Worm (Caenorhabditis elegans) whole organism, young adult: Measurements from ENCODE around the gene F41G4.8.

Experiments used
- B0035.1 ChIP-seq: sonication (generic microtip); optimal IDR thresholded peaks from 2 replicates; lab custom pipeline; 2016; ENCODE audit warnings: missing genetic modification characterization, mild to moderate bottlenecking, missing compliant biosample characterization, missing genotype, missing genetic modification reagents
- F49E8.2 ChIP-seq: sonication (generic microtip); optimal IDR thresholded peaks from 3 replicates; lab custom pipeline; 2017; ENCODE audit warnings: missing genetic modification characterization, mild to moderate bottlenecking, missing compliant biosample characterization, antibody characterized with exemption, moderate library complexity; ENCODE audit not compliant: insufficient read depth
- F52B5.7 ChIP-seq: sonication (generic microtip); optimal IDR thresholded peaks from 2 replicates; lab custom pipeline; 2016; ENCODE audit warnings: mild to moderate bottlenecking, missing genetic modification characterization, missing compliant biosample characterization
- K11D2.4 ChIP-seq: fragments of 200-800 bp; sonication (Bioruptor generic); IDR thresholded peaks from 2 replicates; pipeline ENCODE4 v1.3.6; 2022; ENCODE audit warnings: missing genetic modification reagents, missing genetic modification characterization, missing compliant biosample characterization
- K12H6.12 ChIP-seq: fragments of 200-800 bp; sonication (Bioruptor generic); optimal IDR thresholded peaks from 2 replicates; lab custom pipeline; 2018; ENCODE audit warnings: mild to moderate bottlenecking, missing genetic modification characterization, missing compliant biosample characterization
- T07F8.4 ChIP-seq: sonication (generic microtip); optimal IDR thresholded peaks from 2 replicates; lab custom pipeline; 2016; ENCODE audit warnings: mild to moderate bottlenecking, missing genetic modification characterization, moderate library complexity, missing compliant biosample characterization
- Y53G8AR.9 ChIP-seq: fragments of 200-800 bp; sonication (Bioruptor generic); conservative IDR thresholded peaks from 2 replicates; pipeline ENCODE4 v1.3.6; 2022; ENCODE audit warnings: missing genetic modification reagents, missing genetic modification characterization, missing compliant biosample characterization
- Y56A3A.18 ChIP-seq: fragments of 200-800 bp; sonication (Bioruptor generic); IDR thresholded peaks from 2 replicates; pipeline ENCODE4 v1.3.6; 2022; ENCODE audit warnings: missing genetic modification reagents, missing genetic modification characterization, missing compliant biosample characterization
- Y95B8A.8 ChIP-seq: fragments of 200-800 bp; sonication (Bioruptor generic); IDR thresholded peaks from 2 replicates; pipeline ENCODE4 v1.3.6; 2022; ENCODE audit warnings: missing genetic modification reagents, missing genetic modification characterization, missing compliant biosample characterization
- atf-7 ChIP-seq: sonication (generic microtip); optimal IDR thresholded peaks from 2 replicates; lab custom pipeline; 2017; ENCODE audit warnings: mild to moderate bottlenecking, missing genetic modification characterization, missing compliant biosample characterization
- attf-5 ChIP-seq: fragments of 200-800 bp; sonication (Bioruptor generic); optimal IDR thresholded peaks from 2 replicates; lab custom pipeline; 2018; ENCODE audit warnings: mild to moderate bottlenecking, missing genetic modification characterization, missing compliant biosample characterization
- attf-6 ChIP-seq: fragments of 200-800 bp; sonication (Bioruptor generic); IDR thresholded peaks from 2 replicates; pipeline ENCODE4 v1.3.6; 2022; ENCODE audit warnings: missing genetic modification reagents, missing genetic modification characterization, missing compliant biosample characterization
- cebp-1 ChIP-seq, 2 experiments: fragments of 200-800 bp in 1 of 2; sonication (Bioruptor generic) in 1 of 2; sonication (generic microtip) in 1 of 2; IDR thresholded peaks in 1 of 2; optimal IDR thresholded peaks in 1 of 2; 2 replicates each; pipeline versions ENCODE4 v1.3.6 to Lab custom; 2017 to 2022; ENCODE audit warnings: missing compliant biosample characterization in 2 of 2, missing genetic modification characterization in 2 of 2, mild to moderate bottlenecking in 1 of 2, missing genetic modification reagents in 1 of 2, moderate library complexity in 1 of 2
- cebp-2 ChIP-seq: fragments of 200-800 bp; sonication (Bioruptor generic); IDR thresholded peaks from 2 replicates; pipeline ENCODE4 v1.3.6; 2022; ENCODE audit warnings: missing genetic modification characterization, missing compliant biosample characterization
- ceh-27 ChIP-seq: fragments of 200-800 bp; sonication (Bioruptor generic); optimal IDR thresholded peaks from 2 replicates; lab custom pipeline; 2018; ENCODE audit warnings: mild to moderate bottlenecking, missing genetic modification characterization, moderate library complexity, missing compliant biosample characterization
- chd-7 ChIP-seq: sonication (generic microtip); optimal IDR thresholded peaks from 2 replicates; lab custom pipeline; 2016; ENCODE audit warnings: mild to moderate bottlenecking, missing genetic modification characterization, moderate library complexity, missing compliant biosample characterization
- die-1 ChIP-seq: sonication (generic microtip); optimal IDR thresholded peaks from 2 replicates; lab custom pipeline; 2016; ENCODE audit warnings: missing genotype, mild to moderate bottlenecking, missing genetic modification characterization, missing compliant biosample characterization
- dpff-1 ChIP-seq: sonication (generic microtip); optimal IDR thresholded peaks from 2 replicates; lab custom pipeline; 2017; ENCODE audit warnings: mild to moderate bottlenecking, missing genetic modification characterization, missing compliant biosample characterization
- ekl-4 ChIP-seq: fragments of 200-800 bp; sonication (Bioruptor generic); IDR thresholded peaks from 2 replicates; pipeline ENCODE4 v1.3.6; 2022; ENCODE audit warnings: missing genetic modification reagents, missing genetic modification characterization, missing compliant biosample characterization
- gei-17 ChIP-seq: fragments of 200-800 bp; sonication (Bioruptor generic); optimal IDR thresholded peaks from 2 replicates; lab custom pipeline; 2018; ENCODE audit warnings: mild to moderate bottlenecking, missing genetic modification characterization, missing compliant biosample characterization
- hmg-1.2 ChIP-seq: fragments of 200-800 bp; sonication (Bioruptor generic); IDR thresholded peaks from 2 replicates; pipeline ENCODE4 v1.3.6; 2022; ENCODE audit warnings: missing genetic modification reagents, missing genetic modification characterization, missing compliant biosample characterization
- let-607 ChIP-seq, 2 experiments: fragments of 200-800 bp in 1 of 2; sonication (Bioruptor generic) in 1 of 2; sonication (generic microtip) in 1 of 2; optimal IDR thresholded peaks; 2 replicates each; lab custom pipeline; 2016 to 2018; ENCODE audit warnings: mild to moderate bottlenecking in 2 of 2, missing compliant biosample characterization in 2 of 2, missing genetic modification characterization in 2 of 2, moderate library complexity in 2 of 2, missing genotype in 1 of 2
- lin-26 ChIP-seq: fragments of 200-800 bp; sonication (Bioruptor generic); IDR thresholded peaks from 2 replicates; pipeline ENCODE4 v1.3.6; 2022; ENCODE audit warnings: missing genetic modification reagents, missing genetic modification characterization, missing compliant biosample characterization
- lin-35 ChIP-seq, 3 experiments: fragments of 150-350 bp in 2 of 3; sonication (generic microtip) in 1 of 3; optimal IDR thresholded peaks; 2 replicates each; lab custom pipeline; 2014 to 2018; ENCODE audit warnings: missing biosample characterization in 3 of 3, missing genetic modification characterization in 3 of 3, missing genetic modification reagents in 3 of 3
- lin-54 ChIP-seq: fragments of 200-800 bp; sonication (Bioruptor generic); optimal IDR thresholded peaks from 2 replicates; lab custom pipeline; 2018; ENCODE audit warnings: mild to moderate bottlenecking, missing genetic modification characterization, missing compliant biosample characterization
- madf-10 ChIP-seq: sonication (generic microtip); optimal IDR thresholded peaks from 2 replicates; lab custom pipeline; 2016; ENCODE audit warnings: mild to moderate bottlenecking, missing genetic modification characterization, missing compliant biosample characterization
- mel-28 ChIP-seq: sonication (generic microtip); optimal IDR thresholded peaks from 2 replicates; lab custom pipeline; 2016; ENCODE audit warnings: borderline replicate concordance, mild to moderate bottlenecking, missing genetic modification characterization, missing compliant biosample characterization
- nfya-1 ChIP-seq: sonication (generic microtip); optimal IDR thresholded peaks from 2 replicates; lab custom pipeline; 2017; ENCODE audit warnings: antibody characterized with exemption, missing compliant biosample characterization, missing genetic modification characterization, borderline replicate concordance; ENCODE audit not compliant: insufficient read depth
- nhr-179 ChIP-seq: sonication (generic microtip); optimal IDR thresholded peaks from 2 replicates; lab custom pipeline; 2016; ENCODE audit warnings: mild to moderate bottlenecking, missing genetic modification characterization, missing compliant biosample characterization
- nhr-90 ChIP-seq: sonication (generic microtip); optimal IDR thresholded peaks from 2 replicates; lab custom pipeline; 2016; ENCODE audit warnings: missing genotype, mild to moderate bottlenecking, missing genetic modification characterization, missing compliant biosample characterization
- rcor-1 ChIP-seq: fragments of 200-800 bp; sonication (Bioruptor generic); IDR thresholded peaks from 2 replicates; pipeline ENCODE4 v1.3.6; 2022; ENCODE audit warnings: missing genetic modification reagents, missing genetic modification characterization, missing compliant biosample characterization
- rec-8 ChIP-seq, 2 experiments: sonication (generic microtip); optimal IDR thresholded peaks; 2 replicates each; lab custom pipeline; 2016; ENCODE audit warnings: mild to moderate bottlenecking in 2 of 2, missing genetic modification characterization in 2 of 2, missing genetic modification reagents in 2 of 2, missing genotype in 2 of 2, missing biosample characterization in 1 of 2, missing compliant biosample characterization in 1 of 2, moderate library complexity in 1 of 2
- repo-1 ChIP-seq: sonication (generic microtip); optimal IDR thresholded peaks from 2 replicates; lab custom pipeline; 2017; ENCODE audit warnings: mild to moderate bottlenecking, missing genetic modification characterization, missing compliant biosample characterization
- snpc-4 ChIP-seq, 5 experiments: fragments of 150-350 bp in 1 of 5; sonication (generic microtip) in 4 of 5; optimal IDR thresholded peaks; 2 replicates each; lab custom pipeline; 2014 to 2018; ENCODE audit warnings: missing genetic modification characterization in 5 of 5, missing biosample characterization in 3 of 5, antibody characterized with exemption in 2 of 5, mild to moderate bottlenecking in 2 of 5, missing compliant biosample characterization in 2 of 5, missing genotype in 2 of 5, moderate library complexity in 2 of 5, missing genetic modification reagents in 1 of 5
- somi-1 ChIP-seq: fragments of 200-800 bp; sonication (Bioruptor generic); optimal IDR thresholded peaks from 2 replicates; lab custom pipeline; 2018; ENCODE audit warnings: mild to moderate bottlenecking, missing genetic modification characterization, missing compliant biosample characterization
- tbp1 ChIP-seq: fragments of 200-800 bp; sonication (Bioruptor generic); optimal IDR thresholded peaks from 2 replicates; lab custom pipeline; 2018; ENCODE audit warnings: mild to moderate bottlenecking, missing genetic modification characterization, missing compliant biosample characterization
- tbx-9 ChIP-seq: sonication (generic microtip); optimal IDR thresholded peaks from 2 replicates; lab custom pipeline; 2016; ENCODE audit warnings: borderline replicate concordance, missing genetic modification characterization, inconsistent platforms, missing compliant biosample characterization
- ztf-18 ChIP-seq: sonication (generic microtip); optimal IDR thresholded peaks from 2 replicates; lab custom pipeline; 2016; ENCODE audit warnings: missing genotype, mild to moderate bottlenecking, missing genetic modification characterization, missing compliant biosample characterization
- ztf-22 ChIP-seq: fragments of 200-800 bp; sonication (Bioruptor generic); optimal IDR thresholded peaks from 2 replicates; lab custom pipeline; 2018; ENCODE audit warnings: mild to moderate bottlenecking, missing genetic modification characterization, moderate library complexity, missing compliant biosample characterization
- ztf-26 ChIP-seq: sonication (generic microtip); optimal IDR thresholded peaks from 2 replicates; lab custom pipeline; 2017; ENCODE audit warnings: missing genetic modification characterization, missing compliant biosample characterization

The F41G4.8 gene

DNA sequence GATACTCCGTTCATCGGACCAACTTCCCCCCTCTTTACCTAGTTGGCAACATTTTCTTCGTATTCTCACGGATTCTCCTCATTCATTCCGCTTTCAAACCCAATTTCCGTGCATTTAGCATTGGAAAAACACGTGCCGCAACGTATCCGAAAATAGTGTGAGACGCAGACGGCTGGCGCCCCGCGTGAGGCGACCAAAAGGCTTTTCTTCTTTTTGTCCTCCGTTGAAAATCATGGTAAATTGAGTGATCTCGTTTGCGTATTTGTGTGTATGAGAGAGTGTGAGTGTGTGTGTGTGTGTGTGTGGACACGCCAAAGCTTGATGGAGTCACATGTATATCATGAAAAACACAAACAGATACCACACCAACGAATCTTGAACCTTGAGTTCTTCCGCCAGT is 48.0 kb downstream of the F41G4.8 start (continued):
- peak in 1 of 3 experiments; percentile 56 for TF ChIP-seq lin-35 (GFP tag; optimal IDR thresholded peaks at IDR 0.05; lab: Kevin White, UChicago)
- peak; percentile 71 for TF ChIP-seq atf-7
- TF ChIP-seq somi-1 (GFP tag; lab: Kevin White, UChicago): peak; percentile 96
- peak; percentile 81 for TF ChIP-seq cebp-1 (GFP tag; IDR thresholded peaks at IDR 0.05; lab: Robert Waterston, UW)
- TF ChIP-seq cebp-1 (tag; optimal IDR thresholded peaks at IDR 0.05; lab: Kevin White, UChicago): peak; percentile 88
- peak; percentile 57 for TF ChIP-seq F52B5.7 (tag; lab: Kevin White, UChicago)
- TF ChIP-seq Y56A3A.18 (GFP tag; lab: Robert Waterston, UW): no peak
- TF ChIP-seq K12H6.12 (tag; lab: Kevin White, UChicago): peak; percentile 98
- TF ChIP-seq nhr-90: peak; percentile 53
- peak; percentile 56 for TF ChIP-seq ztf-22 (GFP tag; lab: Kevin White, UChicago)
- TF ChIP-seq tbp1 (GFP tag; lab: Kevin White, UChicago): peak; percentile 59
- no peak for TF ChIP-seq dpff-1 (tag; lab: Kevin White, UChicago)
- no peak for TF ChIP-seq cebp-2 (GFP tag; lab: Robert Waterston, UW)
- peak; percentile 69 for TF ChIP-seq ekl-4 (GFP tag; lab: Robert Waterston, UW)
- peak; percentile 32 for TF ChIP-seq die-1 (tag; lab: Kevin White, UChicago)
- 0 out of 2 replicates have a peak, but pooled peaks have one; percentile 8 for TF ChIP-seq Y95B8A.8 (GFP tag; lab: Robert Waterston, UW)
- peak; percentile 85 for TF ChIP-seq chd-7 (tag; lab: Kevin White, UChicago)
- TF ChIP-seq attf-5 (GFP tag; lab: Kevin White, UChicago): peak; percentile 93
- peak; percentile 86 for TF ChIP-seq ceh-27 (GFP tag; lab: Kevin White, UChicago)
- TF ChIP-seq mel-28 (tag; lab: Kevin White, UChicago): no peak
- TF ChIP-seq snpc-4 (GFP tag; optimal IDR thresholded peaks at IDR 0.05; lab: Kevin White, UChicago): no peak
- TF ChIP-seq snpc-4 (tag; optimal IDR thresholded peaks at IDR 0.05; lab: Kevin White, UChicago): peak in 2 of 4 experiments; percentile 55 to 57
- TF ChIP-seq T07F8.4 (tag; lab: Kevin White, UChicago): no peak
- TF ChIP-seq repo-1 (tag; lab: Kevin White, UChicago): peak; percentile 55
- TF ChIP-seq nfya-1: no peak
- TF ChIP-seq gei-17 (GFP tag; lab: Kevin White, UChicago): peak; percentile 63
- peak; percentile 24 for TF ChIP-seq B0035.1 (tag; lab: Kevin White, UChicago)
- peak; percentile 72 for TF ChIP-seq madf-10 (tag; lab: Kevin White, UChicago)
- TF ChIP-seq F49E8.2: no peak
- TF ChIP-seq attf-6: no peak
- peak; percentile 62; the same call in 1 of the 2 replicates for TF ChIP-seq Y53G8AR.9 (GFP tag; lab: Robert Waterston, UW)
- TF ChIP-seq K11D2.4 (GFP tag; lab: Robert Waterston, UW): peak; percentile 79
- TF ChIP-seq ztf-26 (tag; lab: Kevin White, UChicago): peak; percentile 90
- TF ChIP-seq let-607 (tag; optimal IDR thresholded peaks at IDR 0.05; lab: Kevin White, UChicago): peak in 1 of 2 experiments; percentile 52
- TF ChIP-seq ztf-18 (tag; lab: Kevin White, UChicago): peak; percentile 13
- no peak for TF ChIP-seq rec-8 (tag; optimal IDR thresholded peaks at IDR 0.05; lab: Kevin White, UChicago)
- TF ChIP-seq tbx-9: no peak
- TF ChIP-seq lin-26 (GFP tag; lab: Robert Waterston, UW): peak; percentile 65; the same call in 1 of the 2 replicates
- TF ChIP-seq rcor-1 (GFP tag; lab: Robert Waterston, UW): 0 out of 2 replicates have a peak, but pooled peaks have one; percentile 49
- no peak for TF ChIP-seq nhr-179 (tag; lab: Kevin White, UChicago)
- peak; percentile 81 for TF ChIP-seq hmg-1.2 (GFP tag; lab: Robert Waterston, UW)
- peak; percentile 48 for TF ChIP-seq lin-54 (GFP tag; lab: Kevin White, UChicago)
